Worm (Caenorhabditis elegans): Measurements from ENCODE around the gene ZK938.11.

- TF ChIP-seq egl-27 (tag; optimal IDR thresholded peaks at IDR 0.05) (no peak), nhr-84 (tag; optimal IDR thresholded peaks at IDR 0.05) (no peak), unc-62 (GFP tag; optimal IDR thresholded peaks at IDR 0.05) (no peak), nhr-11 (tag; optimal IDR thresholded peaks at IDR 0.05) (no peak), C04F5.9 (tag; optimal IDR thresholded peaks at IDR 0.05) (no peak), ama-1 (optimal IDR thresholded peaks at IDR 0.05) (no peak), elt-2 (tag; optimal IDR thresholded peaks at IDR 0.05) (no peak)
Observed at ce11 chrII:9879815-9880214, 39.6 kb upstream of the ZK938.11 start.
